Fruit fly (Drosophila melanogaster): Measurements from ENCODE around the gene fy.

fy gene

dm6 chr2L:8414887-8415883 lies 12.1 kb upstream of the fy start, which contains the start of the genes CG13398 and Akap200 (continued):
- TF ChIP-seq B-H2 (GFP tag; optimal IDR thresholded peaks at IDR 0.05) (peak; percentile 29), NFAT (GFP tag; IDR thresholded peaks at IDR 0.05) (no peak), Fer3 (tag; optimal IDR thresholded peaks at IDR 0.05) (no peak), Ada2b (GFP tag; IDR thresholded peaks at IDR 0.05) (no peak), lilli (GFP tag; optimal IDR thresholded peaks at IDR 0.05) (peak; percentile 36), CG4424 (GFP tag; optimal IDR thresholded peaks at IDR 0.05) (peak; percentile 46), CG3065 (GFP tag; optimal IDR thresholded peaks at IDR 0.05) (no peak), dmrt99B (tag; optimal IDR thresholded peaks at IDR 0.05) (no peak), CG3407 (GFP tag; optimal IDR thresholded peaks at IDR 0.05) (no peak), Nf-YA (GFP tag; IDR thresholded peaks at IDR 0.05) (no peak), mam (GFP tag; optimal IDR thresholded peaks at IDR 0.05) (no peak), stc (GFP tag; IDR thresholded peaks at IDR 0.05) (no peak), CG15011 (GFP tag; optimal IDR thresholded peaks at IDR 0.05) (no peak), ase (GFP tag; IDR thresholded peaks at IDR 0.05) (no peak), Usf (GFP tag; optimal IDR thresholded peaks at IDR 0.05) (peak; percentile 2), knrl (GFP tag; IDR thresholded peaks at IDR 0.05; ENCODE audit: partially characterized antibody) (no peak), Dbx (GFP tag; IDR thresholded peaks at IDR 0.05) (no peak), CG1529 (GFP tag; optimal IDR thresholded peaks at IDR 0.05) (no peak), Sry-δ (GFP tag; optimal IDR thresholded peaks at IDR 0.05) (no peak), Ets65A (GFP tag) (no peak), CG3726 (GFP tag; IDR thresholded peaks at IDR 0.05) (no peak), CG9817 (tag; optimal IDR thresholded peaks at IDR 0.05) (peak; percentile 33), CG5953 (GFP tag; IDR thresholded peaks at IDR 0.05) (0 out of 2 replicates have a peak, but pooled peaks have one; percentile 29), NK7.1 (GFP tag; optimal IDR thresholded peaks at IDR 0.05) (no peak), CG31388 (GFP tag; optimal IDR thresholded peaks at IDR 0.05) (no peak), ato (GFP tag; IDR thresholded peaks at IDR 0.05; ENCODE audit: partially characterized antibody) (no peak), jing (GFP tag; optimal IDR thresholded peaks at IDR 0.05) (no peak), CG30403 (GFP tag; optimal IDR thresholded peaks at IDR 0.05) (peak; percentile 50), seq (GFP tag; IDR thresholded peaks at IDR 0.05) (no peak), CG12236 (GFP tag; optimal IDR thresholded peaks at IDR 0.05) (no peak), Dip3 (GFP tag; optimal IDR thresholded peaks at IDR 0.05) (no peak), tio (GFP tag; optimal IDR thresholded peaks at IDR 0.05) (peak; percentile 52), sna (GFP tag; IDR thresholded peaks at IDR 0.05; ENCODE audit: partially characterized antibody) (no peak), sim (GFP tag; IDR thresholded peaks at IDR 0.05) (no peak), Drgx (GFP tag; IDR thresholded peaks at IDR 0.05) (no peak; the same call in 1 of the 2 replicates), CG1024 (GFP tag; IDR thresholded peaks at IDR 0.05) (no peak), CG9797 (GFP tag; optimal IDR thresholded peaks at IDR 0.05) (peak; percentile 64), grn (GFP tag; optimal IDR thresholded peaks at IDR 0.05) (peak; percentile 24), zfh2 (GFP tag; optimal IDR thresholded peaks at IDR 0.05) (no peak), Hr51 (GFP tag; optimal IDR thresholded peaks at IDR 0.05) (no peak), insv (GFP tag; optimal IDR thresholded peaks at IDR 0.05) (peak in 1 of 2 experiments; percentile 41), fd96Cb (tag; optimal IDR thresholded peaks at IDR 0.05) (peak; percentile 36), CG2116 (GFP tag; optimal IDR thresholded peaks at IDR 0.05) (peak; percentile 27), ind (GFP tag; optimal IDR thresholded peaks at IDR 0.05) (no peak), CG32532 (GFP tag; IDR thresholded peaks at IDR 0.05) (no peak), Rfx (GFP tag; IDR thresholded peaks at IDR 0.05) (no peak), MBD-R2 (GFP tag; IDR thresholded peaks at IDR 0.05) (peak; percentile 58), Xbp1 (GFP tag; optimal IDR thresholded peaks at IDR 0.05) (peak; percentile 39), CrebB (tag; optimal IDR thresholded peaks at IDR 0.05) (no peak), croc (GFP tag; conservative IDR thresholded peaks at IDR 0.05) (no peak; the same call in 2 of the 3 replicates)
